Fruit fly (Drosophila melanogaster) ovary, adult (tissue): ENCODE measurements around the gene snf.

Experiments
- CG17801 ChIP-seq: fragments of 200-800 bp; optimal IDR thresholded peaks from 2 replicates; lab custom pipeline; 2019; ENCODE audit warnings: missing biosample characterization, mild to moderate bottlenecking, missing genetic modification characterization, moderate library complexity; ENCODE audit not compliant: partially characterized antibody

Gene snf

dm6 chrX:5329266-5329898 is 20.3 kb downstream of the snf start, which contains the start of the genes CG3309 and XRCC1:
CG3309 (minus strand) TSS chrX:5329347.
XRCC1 (plus strand) TSS chrX:5329876.
- TF ChIP-seq CG17801 (GFP tag; lab: Kevin White, UChicago): peak; percentile 39

dm6 chrX:5332259-5332862 is 23.3 kb downstream of the snf start, which contains the start of gene CanB:
CanB (plus strand) TSS chrX:5332499.
- TF ChIP-seq CG17801 (GFP tag; lab: Kevin White, UChicago): no peak

dm6 chrX:5336722-5337121 is 27.7 kb downstream of the snf start:
- no peak for TF ChIP-seq CG17801 (GFP tag; lab: Kevin White, UChicago)

DNA sequence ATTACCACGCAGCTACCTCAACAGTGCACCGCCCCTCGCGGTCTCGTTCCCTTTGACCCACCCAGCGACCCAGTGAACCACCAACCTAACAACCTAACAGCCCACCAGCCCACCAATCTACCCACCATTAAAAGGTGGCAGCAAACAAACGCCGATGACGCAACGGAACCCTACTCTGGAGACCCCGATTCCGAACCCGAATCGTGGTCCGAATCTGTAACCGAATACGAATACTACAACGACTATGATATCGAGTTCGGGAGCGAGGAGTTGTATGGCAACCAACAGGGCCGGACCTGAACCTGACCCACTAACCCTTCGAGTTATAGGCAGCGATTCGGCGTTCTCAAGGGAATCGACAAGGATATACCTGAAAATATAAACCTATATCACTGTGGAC is 28.3 kb downstream of the snf start:
- TF ChIP-seq CG17801 (GFP tag; lab: Kevin White, UChicago): no peak

DNA sequence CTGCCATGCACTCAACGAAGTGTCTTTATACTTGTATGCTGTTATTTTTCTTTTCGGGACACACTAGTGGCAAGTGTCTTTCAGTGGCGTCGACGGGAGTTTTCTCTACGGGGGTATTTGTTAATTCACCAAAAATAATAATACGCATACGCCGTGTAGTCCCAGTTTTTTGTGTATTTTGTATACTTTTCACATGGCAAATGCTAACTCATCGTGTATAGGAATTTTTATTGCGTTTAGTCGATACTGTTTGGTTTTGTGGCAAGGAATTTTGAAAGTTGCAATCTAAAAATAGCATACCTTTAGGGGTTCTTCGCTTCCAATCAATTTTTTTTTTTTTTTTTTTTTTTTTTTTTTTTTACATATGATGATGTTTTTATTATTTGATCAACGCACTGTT is 29.4 kb downstream of the snf start:
- no peak for TF ChIP-seq CG17801 (GFP tag; lab: Kevin White, UChicago)

dm6 chrX:5339970-5340369 is 30.9 kb downstream of the snf start, which contains the start of gene SK:
SK (plus strand) TSS chrX:5340236.
- no peak for TF ChIP-seq CG17801 (GFP tag; lab: Kevin White, UChicago)

- no peak for TF ChIP-seq CG17801 (GFP tag; lab: Kevin White, UChicago)
These were observed 41.0 kb downstream of the snf start for dm6 chrX:5349899-5350575.

DNA sequence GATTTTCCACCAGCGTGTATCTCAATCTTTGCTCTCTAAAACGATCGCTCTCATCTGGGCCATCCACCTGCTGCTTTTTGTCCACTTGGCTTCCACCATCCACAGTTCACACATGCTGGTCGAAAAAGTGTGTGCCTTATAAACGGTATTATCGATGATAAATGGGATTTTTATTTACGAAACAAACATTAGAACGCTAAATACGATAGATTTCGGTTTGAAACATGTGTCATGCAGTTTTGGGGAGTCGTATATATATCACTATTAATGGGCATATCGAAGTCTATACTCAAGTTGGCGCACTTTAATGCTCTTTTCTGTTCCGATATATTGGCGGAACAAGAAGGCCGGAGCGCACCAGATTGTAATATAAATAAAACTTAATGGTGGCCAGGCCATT is 48.0 kb downstream of the snf start:
- no peak for TF ChIP-seq CG17801 (GFP tag; lab: Kevin White, UChicago)

DNA sequence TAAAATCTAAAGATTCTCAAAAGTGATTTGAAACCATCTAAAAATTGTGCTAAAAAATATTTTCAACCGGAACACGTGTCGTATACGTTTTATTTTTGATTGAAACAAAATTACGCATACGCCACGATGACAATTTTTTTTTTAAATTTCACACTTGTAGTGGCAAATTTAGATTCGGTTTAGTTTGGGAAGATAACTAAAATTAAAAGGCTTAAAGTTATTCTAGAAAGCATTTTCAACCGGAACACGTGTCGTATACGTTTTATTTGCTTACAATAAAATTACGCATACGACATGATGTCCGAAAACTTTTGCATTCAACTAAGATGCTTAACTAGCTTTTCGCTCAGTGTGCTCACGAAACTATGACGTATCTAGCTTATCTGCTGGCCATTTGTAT is 49.8 kb downstream of the snf start:
- no peak for TF ChIP-seq CG17801 (GFP tag; lab: Kevin White, UChicago)
